Worm (Caenorhabditis elegans): Measurements from ENCODE around the gene cyp-35A3.

DNA sequence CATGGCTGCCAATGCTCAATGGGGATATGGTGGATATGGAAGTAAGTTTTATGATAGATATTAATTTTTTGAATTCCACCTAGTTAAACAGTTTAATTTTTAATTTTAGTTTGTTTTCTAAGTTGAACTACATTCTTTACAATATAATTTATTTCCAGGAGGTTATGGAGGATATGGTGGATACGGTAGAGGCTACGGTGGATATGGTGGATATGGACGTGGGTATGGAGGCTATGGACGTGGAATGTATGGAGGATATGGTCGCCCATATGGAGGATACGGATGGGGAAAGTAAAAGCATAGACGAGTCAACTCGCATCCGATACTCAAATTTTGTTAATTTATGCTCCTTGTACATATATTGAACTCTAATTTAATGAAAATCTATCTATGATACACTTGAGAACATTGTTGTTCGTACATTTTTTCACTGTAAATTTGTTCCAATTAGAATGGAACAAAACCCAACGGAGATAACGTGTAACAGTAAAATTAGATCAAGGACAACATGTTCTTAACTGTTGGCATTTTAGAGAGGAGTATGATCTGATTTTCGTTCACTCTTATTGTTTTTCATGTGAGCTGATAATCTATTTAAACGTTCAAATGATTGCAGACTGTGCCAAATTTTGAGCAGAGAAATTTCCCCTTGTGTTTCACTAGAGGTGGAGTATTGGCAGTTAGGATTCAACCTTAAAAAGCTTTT lies 42.0 kb upstream of the cyp-35A3 start:
- no peak for TF ChIP-seq unc-39 (tag; optimal IDR thresholded peaks at IDR 0.05)
- TF ChIP-seq unc-62 (GFP tag; optimal IDR thresholded peaks at IDR 0.05) = no peak
- TF ChIP-seq elt-3 (tag; optimal IDR thresholded peaks at IDR 0.05) = no peak
- TF ChIP-seq nhr-76 (tag; optimal IDR thresholded peaks at IDR 0.05) = no peak
- no peak for TF ChIP-seq lin-13 (tag; optimal IDR thresholded peaks at IDR 0.05)
- TF ChIP-seq mep-1 (tag; optimal IDR thresholded peaks at IDR 0.05) = no peak
- no peak for TF ChIP-seq elt-1 (tag; optimal IDR thresholded peaks at IDR 0.05; ENCODE audit: borderline replicate concordance, insufficient read depth)
- TF ChIP-seq nhr-12 (tag; optimal IDR thresholded peaks at IDR 0.05) = no peak
- no peak for TF ChIP-seq blmp-1 (tag; optimal IDR thresholded peaks at IDR 0.05)
- no peak for TF ChIP-seq ces-1 (GFP tag; optimal IDR thresholded peaks at IDR 0.05)
- no peak for TF ChIP-seq mab-5 (tag; optimal IDR thresholded peaks at IDR 0.05)
- no peak for TF ChIP-seq mls-2 (tag; optimal IDR thresholded peaks at IDR 0.05)
- TF ChIP-seq nhr-237 (tag; optimal IDR thresholded peaks at IDR 0.05) = no peak
- no peak for TF ChIP-seq snpc-4 (tag; optimal IDR thresholded peaks at IDR 0.05)

All from whole organism, mixed stage, embryonic.